Fruit fly (Drosophila melanogaster): ENCODE data around the gene PPP4R2r.

Gene PPP4R2r

DNA sequence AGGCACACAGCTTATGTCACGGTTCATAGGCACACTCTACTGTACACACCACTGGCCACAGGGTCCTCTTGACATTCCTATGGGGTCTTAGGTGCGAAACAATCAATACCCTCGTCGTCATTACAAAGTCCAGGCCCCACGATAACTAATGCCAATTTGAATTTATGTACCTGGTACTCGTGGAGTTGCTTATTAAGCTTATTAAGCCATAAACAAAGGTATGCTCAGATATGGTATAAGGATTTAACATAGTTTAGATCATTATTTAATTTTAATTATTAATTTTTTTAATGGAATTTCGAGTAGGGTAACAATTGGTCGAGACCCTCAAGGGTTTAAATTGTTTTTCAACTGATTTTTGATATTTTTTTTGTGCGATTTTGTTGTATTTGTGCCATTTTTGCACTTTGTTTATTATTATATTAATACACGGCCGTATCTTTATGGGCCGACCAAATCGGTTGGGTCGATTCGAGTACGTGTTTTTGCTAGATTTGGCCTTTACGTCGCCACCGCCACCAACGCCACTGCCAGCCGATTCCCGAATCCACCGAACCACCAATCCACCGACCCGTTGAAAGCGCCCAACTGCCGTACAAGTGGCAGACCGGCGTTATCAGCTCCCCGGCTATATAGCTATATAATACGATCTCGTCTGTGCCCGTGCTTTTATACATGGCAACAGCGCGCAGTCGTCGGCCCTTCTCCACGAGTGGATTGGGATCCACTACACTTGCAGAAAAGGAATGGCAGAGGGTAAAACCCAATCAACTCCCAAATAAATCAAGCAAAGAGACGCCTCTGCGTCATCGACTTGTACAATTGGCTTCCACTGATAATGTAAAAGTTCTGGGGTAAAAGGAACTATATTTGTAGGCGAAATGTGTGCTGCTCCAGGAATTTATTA, 5.8 kb downstream of the PPP4R2r start:
- TF ChIP-seq Pif1B (GFP tag; optimal IDR thresholded peaks at IDR 0.05) = no peak
- no peak for TF ChIP-seq CG9948 (tag; optimal IDR thresholded peaks at IDR 0.05)
- no peak for TF ChIP-seq CG32121 (GFP tag; IDR thresholded peaks at IDR 0.05)
- no peak for TF ChIP-seq CG10348 (GFP tag; IDR thresholded peaks at IDR 0.05)
- TF ChIP-seq CG13204 (GFP tag; optimal IDR thresholded peaks at IDR 0.05) = no peak
- TF ChIP-seq D1 (tag; optimal IDR thresholded peaks at IDR 0.05) = no peak
- no peak for TF ChIP-seq CG8301 (tag; optimal IDR thresholded peaks at IDR 0.05)
- TF ChIP-seq EcR (GFP tag; optimal IDR thresholded peaks at IDR 0.05) = no peak
- TF ChIP-seq CG15710 (tag; optimal IDR thresholded peaks at IDR 0.05) = no peak
- no peak for TF ChIP-seq fd96Ca (GFP tag; IDR thresholded peaks at IDR 0.05)
- no peak for TF ChIP-seq CG8159 (tag; optimal IDR thresholded peaks at IDR 0.05)
- TF ChIP-seq CG14655 (GFP tag; optimal IDR thresholded peaks at IDR 0.05) = no peak
- TF ChIP-seq rn (GFP tag; IDR thresholded peaks at IDR 0.05) = no peak
- TF ChIP-seq Pif1A (GFP tag; optimal IDR thresholded peaks at IDR 0.05) = no peak
- TF ChIP-seq CG12605 (GFP tag; IDR thresholded peaks at IDR 0.05) = no peak
- no peak for TF ChIP-seq gl (tag; optimal IDR thresholded peaks at IDR 0.05)
- TF ChIP-seq Ets98B (GFP tag; IDR thresholded peaks at IDR 0.05) = no peak
- TF ChIP-seq CG17806 (tag; optimal IDR thresholded peaks at IDR 0.05) = no peak
- TF ChIP-seq CG4496 (GFP tag; IDR thresholded peaks at IDR 0.05) = no peak
- TF ChIP-seq CG34367 (tag; optimal IDR thresholded peaks at IDR 0.05) = no peak

DNA sequence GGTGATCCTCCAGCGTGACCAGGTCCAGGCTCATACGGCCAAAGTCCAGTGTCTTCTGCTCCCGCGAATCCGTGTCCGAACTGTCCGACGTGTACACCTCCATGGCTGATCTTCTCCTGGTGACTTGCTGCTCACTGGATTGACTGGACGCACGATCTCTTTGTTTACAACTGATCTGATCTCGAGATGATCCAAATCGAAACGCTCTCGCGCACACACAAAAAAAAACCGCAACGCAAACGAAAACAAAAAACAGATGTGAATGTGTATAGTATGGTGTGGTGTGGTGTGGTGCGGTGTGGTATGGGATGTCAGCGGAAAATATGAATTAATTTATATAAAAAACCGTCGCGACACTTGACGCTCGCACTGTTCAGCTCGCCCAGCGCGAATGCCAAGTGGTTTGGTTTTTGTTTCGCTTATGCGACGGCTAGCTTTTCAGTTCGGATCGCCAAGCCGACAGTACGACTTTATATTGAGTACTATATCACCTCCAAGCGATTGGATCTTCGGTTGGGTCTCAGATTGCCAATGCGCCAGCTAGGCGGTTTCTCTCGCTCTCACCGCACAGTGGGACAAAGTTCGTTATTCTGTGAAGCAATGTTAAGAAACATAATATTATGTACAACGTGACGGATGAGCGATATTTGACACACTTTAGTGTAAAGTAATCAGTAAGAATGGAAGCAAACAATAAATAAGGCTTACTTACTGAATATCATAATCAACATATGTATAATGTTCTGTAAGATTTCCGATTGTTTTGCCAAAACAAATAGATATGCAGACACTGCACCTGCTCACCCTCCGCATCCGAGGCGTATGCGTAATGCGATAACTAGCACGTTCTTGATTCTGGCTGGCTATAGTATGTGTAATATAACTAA, 7.7 kb downstream of the PPP4R2r start:
- TF ChIP-seq CG32121 (GFP tag; IDR thresholded peaks at IDR 0.05) (peak; percentile 25; the same call in 1 of the 2 replicates), fd96Ca (GFP tag; IDR thresholded peaks at IDR 0.05) (peak; percentile 44; the same call in 1 of the 3 replicates), Ets98B (GFP tag; IDR thresholded peaks at IDR 0.05) (peak; percentile 46; the same call in 1 of the 2 replicates), gl (tag; optimal IDR thresholded peaks at IDR 0.05) (peak; percentile 46), rn (GFP tag; IDR thresholded peaks at IDR 0.05) (no peak), CG9948 (tag; optimal IDR thresholded peaks at IDR 0.05) (peak; percentile 50), Pif1B (GFP tag; optimal IDR thresholded peaks at IDR 0.05) (peak; percentile 31), CG34367 (tag; optimal IDR thresholded peaks at IDR 0.05) (peak; percentile 66), CG13204 (GFP tag; optimal IDR thresholded peaks at IDR 0.05) (no peak), CG8301 (tag; optimal IDR thresholded peaks at IDR 0.05) (peak; percentile 66), CG15710 (tag; optimal IDR thresholded peaks at IDR 0.05) (peak; percentile 70), D1 (tag; optimal IDR thresholded peaks at IDR 0.05) (no peak), Snoo (tag; optimal IDR thresholded peaks at IDR 0.05) (peak; percentile 31), CG10348 (GFP tag; IDR thresholded peaks at IDR 0.05) (no peak), CG4496 (GFP tag; IDR thresholded peaks at IDR 0.05) (peak; percentile 70), CG17806 (tag; optimal IDR thresholded peaks at IDR 0.05) (peak; percentile 62), CG12605 (GFP tag; IDR thresholded peaks at IDR 0.05) (peak; percentile 51; the same call in 1 of the 2 replicates), Pif1A (GFP tag; optimal IDR thresholded peaks at IDR 0.05) (peak; percentile 76), EcR (GFP tag; optimal IDR thresholded peaks at IDR 0.05) (peak; percentile 25), CG8159 (tag; optimal IDR thresholded peaks at IDR 0.05) (peak; percentile 77), CG14655 (GFP tag; optimal IDR thresholded peaks at IDR 0.05) (peak; percentile 73)

DNA sequence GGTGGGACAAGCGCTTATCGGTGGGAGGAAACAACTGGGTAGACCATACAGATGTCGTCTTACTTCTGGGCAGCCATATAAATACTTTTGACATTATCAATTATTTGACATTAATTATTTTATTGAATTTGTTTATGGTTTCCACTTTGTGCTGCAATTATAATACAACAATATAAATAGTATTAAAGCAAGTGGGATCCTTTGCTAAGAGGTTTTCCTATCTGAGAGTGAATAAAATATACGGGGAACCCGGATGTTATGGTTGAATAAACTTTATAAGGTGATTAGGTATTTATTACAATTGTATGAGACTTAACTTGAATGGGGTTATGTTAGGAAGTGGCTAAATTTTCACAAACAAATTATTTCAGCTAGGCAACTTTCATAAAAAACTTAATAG, 8.5 kb downstream of the PPP4R2r start, which contains the start of gene CG32687:
Gene CG32687, minus strand, starts transcription at position 101 of the 400 bp plus-strand sequence.
- TF ChIP-seq CG12605 (GFP tag; IDR thresholded peaks at IDR 0.05) (no peak), Ets98B (GFP tag; IDR thresholded peaks at IDR 0.05) (no peak), CG32121 (GFP tag; IDR thresholded peaks at IDR 0.05) (no peak), Snoo (tag; optimal IDR thresholded peaks at IDR 0.05) (no peak), Pif1B (GFP tag; optimal IDR thresholded peaks at IDR 0.05) (no peak), fd96Ca (GFP tag; IDR thresholded peaks at IDR 0.05) (no peak), CG15710 (tag; optimal IDR thresholded peaks at IDR 0.05) (no peak), EcR (GFP tag; optimal IDR thresholded peaks at IDR 0.05) (no peak), CG14655 (GFP tag; optimal IDR thresholded peaks at IDR 0.05) (no peak)

DNA sequence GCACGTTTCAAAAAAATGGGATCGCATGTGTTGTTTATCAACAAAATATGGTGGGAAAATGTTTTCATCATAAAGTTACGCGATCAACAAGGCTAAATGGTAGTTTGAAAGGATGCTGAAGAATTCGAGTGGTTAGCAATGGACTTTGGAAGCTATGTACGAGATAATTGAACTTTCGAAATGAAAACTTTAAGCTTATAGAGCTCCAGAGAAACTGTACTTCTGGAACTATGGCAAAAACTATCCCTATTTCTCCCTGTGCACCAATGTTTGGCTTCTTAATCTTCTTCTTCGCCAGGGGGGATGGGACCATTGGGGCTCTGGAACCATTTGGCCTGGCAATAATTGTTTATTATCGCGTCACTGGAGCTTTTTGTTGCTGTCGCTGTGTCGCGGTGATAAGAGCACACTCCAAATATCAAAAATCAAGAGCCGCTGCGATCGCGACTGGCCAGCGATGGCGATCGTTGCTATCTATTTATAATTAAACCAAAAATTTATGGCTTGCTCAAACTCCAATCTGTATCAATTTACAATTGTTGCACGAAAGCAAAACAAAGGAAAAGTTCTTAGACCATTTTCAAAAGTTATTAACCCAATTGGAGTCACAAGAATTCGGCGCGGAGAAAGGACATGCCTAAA, 9.4 kb downstream of the PPP4R2r start:
- TF ChIP-seq CG8301 (tag; optimal IDR thresholded peaks at IDR 0.05) = peak; percentile 44
- TF ChIP-seq CG14655 (GFP tag; optimal IDR thresholded peaks at IDR 0.05) = peak; percentile 55
- peak; percentile 62; the same call in 2 of the 3 replicates for TF ChIP-seq fd96Ca (GFP tag; IDR thresholded peaks at IDR 0.05)
- no peak for TF ChIP-seq Pif1A (GFP tag; optimal IDR thresholded peaks at IDR 0.05)
- no peak for TF ChIP-seq Pif1B (GFP tag; optimal IDR thresholded peaks at IDR 0.05)
- TF ChIP-seq CG13204 (GFP tag; optimal IDR thresholded peaks at IDR 0.05) = no peak
- TF ChIP-seq Ets98B (GFP tag; IDR thresholded peaks at IDR 0.05) = no peak
- no peak for TF ChIP-seq CG10348 (GFP tag; IDR thresholded peaks at IDR 0.05)
- TF ChIP-seq CG12605 (GFP tag; IDR thresholded peaks at IDR 0.05) = no peak
- TF ChIP-seq D1 (tag; optimal IDR thresholded peaks at IDR 0.05) = no peak
- 0 out of 2 replicates have a peak, but pooled peaks have one; percentile 17 for TF ChIP-seq CG32121 (GFP tag; IDR thresholded peaks at IDR 0.05)
- peak; percentile 29; the same call in 1 of the 3 replicates for TF ChIP-seq CG4496 (GFP tag; IDR thresholded peaks at IDR 0.05)
- no peak for TF ChIP-seq CG17806 (tag; optimal IDR thresholded peaks at IDR 0.05)
- TF ChIP-seq CG9948 (tag; optimal IDR thresholded peaks at IDR 0.05) = no peak
- no peak for TF ChIP-seq rn (GFP tag; IDR thresholded peaks at IDR 0.05)
- no peak for TF ChIP-seq CG34367 (tag; optimal IDR thresholded peaks at IDR 0.05)
- TF ChIP-seq gl (tag; optimal IDR thresholded peaks at IDR 0.05) = no peak
